Worm (Caenorhabditis elegans): ENCODE measurements around the gene T22F3.8.

DNA sequence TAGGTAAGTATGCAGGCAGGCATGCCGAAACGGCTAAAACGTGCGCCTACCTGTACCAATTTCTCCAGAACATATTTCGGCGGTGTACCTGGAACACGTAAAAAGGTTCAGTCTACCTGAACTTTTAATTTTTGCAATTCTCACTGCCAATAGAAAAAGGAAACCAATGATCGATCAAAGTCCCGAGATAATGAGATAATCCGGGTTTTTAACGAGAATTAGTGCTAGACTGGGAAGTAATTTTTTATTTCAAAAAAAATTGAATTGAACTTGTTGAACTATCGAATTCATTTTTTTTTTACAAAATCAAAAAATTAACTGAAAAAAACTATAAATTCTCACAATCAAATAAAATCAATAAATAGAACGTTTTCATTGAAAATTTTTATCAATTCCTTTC, 4.7 kb downstream of the T22F3.8 start, which contains the start of gene T22F3.7:
- no peak for TF ChIP-seq R02D3.7 (tag; optimal IDR thresholded peaks at IDR 0.05)
- TF ChIP-seq elt-3 (tag; optimal IDR thresholded peaks at IDR 0.05) = no peak
- no peak for TF ChIP-seq unc-39 (tag; optimal IDR thresholded peaks at IDR 0.05)

Data from whole organism, L2 larva.